Worm (Caenorhabditis elegans) whole organism, young adult: Measurements from ENCODE around the gene ZK1055.2.

Source experiments
- B0019.2 ChIP-seq: fragments of 200-800 bp; sonication (Bioruptor generic); conservative IDR thresholded peaks from 2 replicates; pipeline ENCODE4 v1.3.6; 2022; ENCODE audit warnings: missing genetic modification reagents, missing genetic modification characterization, missing compliant biosample characterization
- F22D6.2 ChIP-seq: sonication (generic microtip); optimal IDR thresholded peaks from 2 replicates; lab custom pipeline; 2016; ENCODE audit warnings: mild to moderate bottlenecking, missing genetic modification characterization, missing compliant biosample characterization
- F23B12.7 ChIP-seq: sonication (generic microtip); optimal IDR thresholded peaks from 2 replicates; lab custom pipeline; 2017; ENCODE audit warnings: missing genetic modification characterization, mild to moderate bottlenecking, missing compliant biosample characterization, antibody characterized with exemption, moderate library complexity; ENCODE audit not compliant: insufficient read depth
- F52B5.7 ChIP-seq: sonication (generic microtip); optimal IDR thresholded peaks from 2 replicates; lab custom pipeline; 2016; ENCODE audit warnings: mild to moderate bottlenecking, missing genetic modification characterization, missing compliant biosample characterization
- F57A8.1 ChIP-seq: fragments of 200-800 bp; sonication (Bioruptor generic); optimal IDR thresholded peaks from 2 replicates; lab custom pipeline; 2018; ENCODE audit warnings: mild to moderate bottlenecking, missing genetic modification characterization, moderate library complexity, missing compliant biosample characterization
- Y53G8AR.9 ChIP-seq: fragments of 200-800 bp; sonication (Bioruptor generic); conservative IDR thresholded peaks from 2 replicates; pipeline ENCODE4 v1.3.6; 2022; ENCODE audit warnings: missing genetic modification reagents, missing genetic modification characterization, missing compliant biosample characterization
- Y67H2A.10 ChIP-seq: fragments of 200-800 bp; sonication (Bioruptor generic); conservative IDR thresholded peaks from 2 replicates; pipeline ENCODE4 v1.3.6; 2022; ENCODE audit warnings: missing genetic modification reagents, missing genetic modification characterization, missing compliant biosample characterization
- ZK185.1 ChIP-seq: sonication (generic microtip); optimal IDR thresholded peaks from 2 replicates; lab custom pipeline; 2016; ENCODE audit warnings: mild to moderate bottlenecking, missing genetic modification characterization, missing compliant biosample characterization; ENCODE audit not compliant: poor library complexity, severe bottlenecking
- akir-1 ChIP-seq: fragments of 200-800 bp; sonication (Bioruptor generic); optimal IDR thresholded peaks from 2 replicates; lab custom pipeline; 2018; ENCODE audit warnings: mild to moderate bottlenecking, missing genetic modification characterization, moderate library complexity, missing compliant biosample characterization
- athp-1 ChIP-seq: sonication (generic microtip); optimal IDR thresholded peaks from 2 replicates; lab custom pipeline; 2017; ENCODE audit warnings: mild to moderate bottlenecking, missing genetic modification characterization, missing compliant biosample characterization
- attf-3 ChIP-seq: fragments of 200-800 bp; sonication (Bioruptor generic); conservative IDR thresholded peaks from 2 replicates; pipeline ENCODE4 v1.3.6; 2022; ENCODE audit warnings: missing genetic modification reagents, missing genetic modification characterization, missing compliant biosample characterization
- attf-6 ChIP-seq: fragments of 200-800 bp; sonication (Bioruptor generic); IDR thresholded peaks from 2 replicates; pipeline ENCODE4 v1.3.6; 2022; ENCODE audit warnings: missing genetic modification reagents, missing genetic modification characterization, missing compliant biosample characterization
- bed-1 ChIP-seq: fragments of 200-800 bp; sonication (Bioruptor generic); IDR thresholded peaks from 2 replicates; pipeline ENCODE4 v1.3.6; 2022; ENCODE audit warnings: missing genetic modification reagents, missing genetic modification characterization, missing compliant biosample characterization
- ceh-91 ChIP-seq: fragments of 200-800 bp; sonication (Bioruptor generic); IDR thresholded peaks from 2 replicates; pipeline ENCODE4 v1.3.6; 2022; ENCODE audit warnings: missing genetic modification reagents, missing genetic modification characterization, missing compliant biosample characterization
- dpff-1 ChIP-seq: sonication (generic microtip); optimal IDR thresholded peaks from 2 replicates; lab custom pipeline; 2017; ENCODE audit warnings: mild to moderate bottlenecking, missing genetic modification characterization, missing compliant biosample characterization
- egl-18 ChIP-seq: fragments of 200-800 bp; sonication (Bioruptor generic); IDR thresholded peaks from 2 replicates; pipeline ENCODE4 v1.3.6; 2022; ENCODE audit warnings: missing genetic modification reagents, missing genetic modification characterization, missing compliant biosample characterization
- ekl-4 ChIP-seq: fragments of 200-800 bp; sonication (Bioruptor generic); IDR thresholded peaks from 2 replicates; pipeline ENCODE4 v1.3.6; 2022; ENCODE audit warnings: missing genetic modification reagents, missing genetic modification characterization, missing compliant biosample characterization
- hrde-1 ChIP-seq: sonication (generic microtip); optimal IDR thresholded peaks from 2 replicates; lab custom pipeline; 2016; ENCODE audit warnings: missing genetic modification characterization, mild to moderate bottlenecking, missing compliant biosample characterization, moderate library complexity, missing genotype, missing genetic modification reagents, borderline replicate concordance
- hsf-1 ChIP-seq: fragments of 200-800 bp; sonication (Bioruptor generic); IDR thresholded peaks from 2 replicates; pipeline ENCODE4 v1.3.6; 2022; ENCODE audit warnings: missing genetic modification reagents, missing genetic modification characterization, missing compliant biosample characterization
- lin-35 ChIP-seq, 3 experiments: fragments of 150-350 bp in 2 of 3; sonication (generic microtip) in 1 of 3; optimal IDR thresholded peaks; 2 replicates each; lab custom pipeline; 2014 to 2018; ENCODE audit warnings: missing biosample characterization in 3 of 3, missing genetic modification characterization in 3 of 3, missing genetic modification reagents in 3 of 3
- madf-3 ChIP-seq: fragments of 200-800 bp; sonication (Bioruptor generic); IDR thresholded peaks from 2 replicates; pipeline ENCODE4 v1.3.6; 2022; ENCODE audit warnings: missing genetic modification reagents, missing genetic modification characterization, missing compliant biosample characterization
- madf-6 ChIP-seq: fragments of 200-800 bp; sonication (Bioruptor generic); IDR thresholded peaks from 2 replicates; pipeline ENCODE4 v1.3.6; 2022; ENCODE audit warnings: missing genetic modification reagents, missing genetic modification characterization, missing compliant biosample characterization
- madf-8 ChIP-seq: fragments of 200-800 bp; sonication (Bioruptor generic); conservative IDR thresholded peaks from 2 replicates; pipeline ENCODE4 v1.3.6; 2022; ENCODE audit warnings: missing genetic modification reagents, missing genetic modification characterization, missing compliant biosample characterization
- pbrm-1 ChIP-seq: fragments of 200-800 bp; sonication (Bioruptor generic); IDR thresholded peaks from 2 replicates; pipeline ENCODE4 v1.3.6; 2022; ENCODE audit warnings: missing genetic modification reagents, missing genetic modification characterization, missing compliant biosample characterization
- rec-8 ChIP-seq, 2 experiments: sonication (generic microtip); optimal IDR thresholded peaks; 2 replicates each; lab custom pipeline; 2016; ENCODE audit warnings: mild to moderate bottlenecking in 2 of 2, missing genetic modification characterization in 2 of 2, missing genetic modification reagents in 2 of 2, missing genotype in 2 of 2, missing biosample characterization in 1 of 2, missing compliant biosample characterization in 1 of 2, moderate library complexity in 1 of 2
- repo-1 ChIP-seq: sonication (generic microtip); optimal IDR thresholded peaks from 2 replicates; lab custom pipeline; 2017; ENCODE audit warnings: mild to moderate bottlenecking, missing genetic modification characterization, missing compliant biosample characterization
- snpc-3.4 ChIP-seq: sonication (generic microtip); optimal IDR thresholded peaks from 2 replicates; lab custom pipeline; 2017; ENCODE audit warnings: missing genetic modification characterization, mild to moderate bottlenecking, missing compliant biosample characterization, antibody characterized with exemption, moderate library complexity, missing genotype, missing genetic modification reagents
- snpc-4 ChIP-seq, 5 experiments: fragments of 150-350 bp in 1 of 5; sonication (generic microtip) in 4 of 5; optimal IDR thresholded peaks; 2 replicates each; lab custom pipeline; 2014 to 2018; ENCODE audit warnings: missing genetic modification characterization in 5 of 5, missing biosample characterization in 3 of 5, antibody characterized with exemption in 2 of 5, mild to moderate bottlenecking in 2 of 5, missing compliant biosample characterization in 2 of 5, missing genotype in 2 of 5, moderate library complexity in 2 of 5, missing genetic modification reagents in 1 of 5
- sptf-2 ChIP-seq: fragments of 200-800 bp; sonication (Bioruptor generic); optimal IDR thresholded peaks from 2 replicates; lab custom pipeline; 2018; ENCODE audit warnings: mild to moderate bottlenecking, missing genetic modification characterization, missing compliant biosample characterization
- tbp1 ChIP-seq: fragments of 200-800 bp; sonication (Bioruptor generic); optimal IDR thresholded peaks from 2 replicates; lab custom pipeline; 2018; ENCODE audit warnings: mild to moderate bottlenecking, missing genetic modification characterization, missing compliant biosample characterization
- unc-130 ChIP-seq: sonication (generic microtip); optimal IDR thresholded peaks from 2 replicates; lab custom pipeline; 2016; ENCODE audit warnings: missing genetic modification reagents, missing genetic modification characterization, missing compliant biosample characterization
- xnd-1 ChIP-seq: sonication (generic microtip); optimal IDR thresholded peaks from 2 replicates; lab custom pipeline; 2016; ENCODE audit warnings: missing genotype, missing genetic modification reagents, missing genetic modification characterization, missing compliant biosample characterization
- zfh-2 ChIP-seq: fragments of 200-800 bp; sonication (Bioruptor generic); conservative IDR thresholded peaks from 2 replicates; pipeline ENCODE4 v1.3.6; 2022; ENCODE audit warnings: missing genetic modification reagents, missing genetic modification characterization, missing compliant biosample characterization
- ztf-18 ChIP-seq: sonication (generic microtip); optimal IDR thresholded peaks from 2 replicates; lab custom pipeline; 2016; ENCODE audit warnings: missing genotype, mild to moderate bottlenecking, missing genetic modification characterization, missing compliant biosample characterization
- ztf-22 ChIP-seq: fragments of 200-800 bp; sonication (Bioruptor generic); optimal IDR thresholded peaks from 2 replicates; lab custom pipeline; 2018; ENCODE audit warnings: mild to moderate bottlenecking, missing genetic modification characterization, moderate library complexity, missing compliant biosample characterization
- ztf-26 ChIP-seq: sonication (generic microtip); optimal IDR thresholded peaks from 2 replicates; lab custom pipeline; 2017; ENCODE audit warnings: missing genetic modification characterization, missing compliant biosample characterization
- ztf-28 ChIP-seq: fragments of 200-800 bp; sonication (Bioruptor generic); IDR thresholded peaks from 2 replicates; pipeline ENCODE4 v1.3.6; 2022; ENCODE audit warnings: missing genetic modification reagents, missing genetic modification characterization, missing compliant biosample characterization
- ztf-6 ChIP-seq: fragments of 200-800 bp; sonication (Bioruptor generic); IDR thresholded peaks from 2 replicates; pipeline ENCODE4 v1.3.6; 2022; ENCODE audit warnings: missing genetic modification reagents, missing genetic modification characterization, missing compliant biosample characterization

ZK1055.2 gene

DNA sequence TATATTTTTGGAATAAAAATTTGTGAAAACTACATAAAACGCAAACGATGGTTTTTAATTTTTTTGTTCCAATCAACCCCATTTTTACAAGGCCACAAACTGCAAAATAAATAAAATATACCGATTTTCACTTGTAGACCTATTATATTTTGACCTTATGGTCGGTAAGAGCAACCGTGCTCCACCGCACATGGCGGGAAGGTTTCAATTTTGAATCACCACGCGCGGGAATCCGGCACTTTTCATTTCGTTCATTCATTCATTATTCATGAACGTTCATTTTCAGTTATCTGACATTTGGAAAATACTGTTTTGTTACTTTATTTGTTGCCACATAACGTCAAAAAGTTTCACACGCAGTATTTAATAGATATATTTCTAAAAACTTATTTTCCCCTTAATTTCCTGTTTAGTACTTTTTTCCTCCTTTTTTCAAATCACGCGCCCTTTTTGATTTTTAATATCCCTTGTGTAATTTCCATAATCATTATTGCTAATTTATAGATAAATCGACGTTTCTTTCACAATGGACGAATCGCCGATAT lies 3.4 kb downstream of the ZK1055.2 start, which contains the start of gene hcp-1 (continued):
- TF ChIP-seq ztf-18 (tag; lab: Kevin White, UChicago) (peak; percentile 11), ZK185.1 (tag; lab: Kevin White, UChicago) (no peak), lin-35 (GFP tag; optimal IDR thresholded peaks at IDR 0.05; lab: Kevin White, UChicago) (peak; percentile 61 to 86 (median 83)), ztf-28 (GFP tag; lab: Robert Waterston, UW) (peak; percentile 89), madf-8 (GFP tag; lab: Robert Waterston, UW) (peak; percentile 99), bed-1 (GFP tag; lab: Robert Waterston, UW) (no peak), egl-18 (GFP tag; lab: Robert Waterston, UW) (no peak), hsf-1 (GFP tag; lab: Robert Waterston, UW) (peak; percentile 91), madf-6 (GFP tag; lab: Robert Waterston, UW) (peak; percentile 100), madf-3 (GFP tag; lab: Robert Waterston, UW) (peak; percentile 94), ekl-4 (peak; percentile 90), hrde-1 (tag; lab: Kevin White, UChicago) (peak; percentile 62), rec-8 (tag; optimal IDR thresholded peaks at IDR 0.05; lab: Kevin White, UChicago) (no peak), xnd-1 (tag; lab: Kevin White, UChicago) (peak; percentile 99), F23B12.7 (tag; lab: Kevin White, UChicago) (peak; percentile 58), Y67H2A.10 (GFP tag; lab: Robert Waterston, UW) (0 out of 2 replicates have a peak, but pooled peaks have one; percentile 40), snpc-3.4 (peak; percentile 95), pbrm-1 (GFP tag; lab: Robert Waterston, UW) (peak; percentile 78)

- TF ChIP-seq unc-130 (GFP tag; lab: Kevin White, UChicago) = no peak
- no peak for TF ChIP-seq F57A8.1 (GFP tag; lab: Kevin White, UChicago)
- peak; percentile 40; the same call in 1 of the 2 replicates for TF ChIP-seq zfh-2
Observed at ce11 chrV:6602556-6603062, 12.2 kb downstream of the ZK1055.2 start, which contains the start of gene ZK1055.6. Gene ZK1055.6, minus strand, starts transcription at chrV:6602606.

- TF ChIP-seq Y53G8AR.9 (GFP tag; lab: Robert Waterston, UW) = no peak
Observed at ce11 chrV:6605275-6605674, 14.9 kb downstream of the ZK1055.2 start, which contains the start of gene ZK1055.7. Gene ZK1055.7, minus strand, starts transcription at chrV:6605375.

DNA sequence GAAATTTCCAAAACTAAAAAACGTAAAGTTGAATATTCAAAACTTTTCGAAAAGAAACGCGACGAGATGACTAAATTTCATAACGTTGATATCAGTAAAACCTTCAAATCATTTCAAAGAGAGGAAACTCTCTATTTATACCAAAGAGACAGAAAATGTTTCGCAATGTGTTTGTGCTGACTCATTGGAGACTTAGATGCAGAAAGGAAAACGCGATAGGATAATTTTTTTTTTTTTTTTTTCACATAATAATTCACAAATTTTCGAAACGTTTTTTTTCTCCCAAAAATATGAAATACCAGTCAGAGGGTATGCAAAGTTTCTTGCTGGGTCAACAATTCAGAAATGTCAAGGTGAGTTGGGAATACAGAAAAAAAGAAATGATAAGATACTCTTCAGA lies 15.8 kb downstream of the ZK1055.2 start:
- TF ChIP-seq snpc-4 (GFP tag; optimal IDR thresholded peaks at IDR 0.05; lab: Kevin White, UChicago) = no peak
- no peak for TF ChIP-seq snpc-4 (tag; optimal IDR thresholded peaks at IDR 0.05; lab: Kevin White, UChicago)
- peak; percentile 10 for TF ChIP-seq sptf-2 (GFP tag; lab: Kevin White, UChicago)
- TF ChIP-seq ztf-26 = no peak
- TF ChIP-seq madf-6 (GFP tag; lab: Robert Waterston, UW) = peak; percentile 29; the same call in 1 of the 2 replicates
- peak in 1 of 3 experiments; percentile 18 for TF ChIP-seq lin-35 (GFP tag; optimal IDR thresholded peaks at IDR 0.05; lab: Kevin White, UChicago)
- peak; percentile 3 for TF ChIP-seq repo-1 (tag; lab: Kevin White, UChicago)
- TF ChIP-seq F22D6.2 = no peak
- TF ChIP-seq pbrm-1 (GFP tag; lab: Robert Waterston, UW) = no peak
- TF ChIP-seq ceh-91 (GFP tag; lab: Robert Waterston, UW) = no peak
- TF ChIP-seq hrde-1 (tag; lab: Kevin White, UChicago) = peak; percentile 37
- no peak for TF ChIP-seq ekl-4
- no peak for TF ChIP-seq xnd-1 (tag; lab: Kevin White, UChicago)
- peak; percentile 25 for TF ChIP-seq tbp1 (GFP tag; lab: Kevin White, UChicago)
- TF ChIP-seq dpff-1 (tag; lab: Kevin White, UChicago) = peak; percentile 56
- TF ChIP-seq Y53G8AR.9 (GFP tag; lab: Robert Waterston, UW) = no peak
- no peak for TF ChIP-seq attf-6 (GFP tag; lab: Robert Waterston, UW)
- no peak for TF ChIP-seq ztf-22 (GFP tag; lab: Kevin White, UChicago)
- TF ChIP-seq ztf-6 (GFP tag; lab: Robert Waterston, UW) = no peak
- 0 out of 2 replicates have a peak, but pooled peaks have one; percentile 45 for TF ChIP-seq madf-3 (GFP tag; lab: Robert Waterston, UW)
- TF ChIP-seq athp-1 (tag; lab: Kevin White, UChicago) = no peak
- no peak for TF ChIP-seq akir-1 (GFP tag; lab: Kevin White, UChicago)
- no peak for TF ChIP-seq F52B5.7 (tag; lab: Kevin White, UChicago)
- TF ChIP-seq ztf-28 (GFP tag; lab: Robert Waterston, UW) = no peak
- no peak for TF ChIP-seq B0019.2 (GFP tag; lab: Robert Waterston, UW)
- TF ChIP-seq attf-3 (GFP tag; lab: Robert Waterston, UW) = no peak
